Worm (Caenorhabditis elegans) whole organism, L4 larva: Measurements from ENCODE around the gene F53F1.2.
A peak's percentile ranks its signal among the peaks of the same experiment; 100 is the strongest.

Experiments used
- F44E2.7 ChIP-seq: fragments of 200-800 bp; sonication (Bioruptor generic); IDR thresholded peaks from 2 replicates; pipeline ENCODE4 v2.1.2; 2022; ENCODE audit warnings: missing genetic modification characterization, missing compliant biosample characterization
- T20F7.1 ChIP-seq: fragments of 200-800 bp; sonication (Bioruptor generic); optimal IDR thresholded peaks from 2 replicates; lab custom pipeline; 2018; ENCODE audit warnings: mild to moderate bottlenecking, missing genetic modification characterization, missing compliant biosample characterization
- Y48G9A.11 ChIP-seq: fragments of 200-800 bp; sonication (Bioruptor generic); IDR thresholded peaks from 2 replicates; pipeline ENCODE4 v1.3.6; 2022; ENCODE audit warnings: missing genetic modification reagents, missing genetic modification characterization, missing compliant biosample characterization
- aha-1 ChIP-seq: fragments of 150-350 bp; peaks from one replicate; lab custom pipeline; 2014; ENCODE audit warnings: missing biosample characterization, missing genetic modification characterization
- ceh-20 ChIP-seq: fragments of 200-800 bp; sonication (Bioruptor generic); IDR thresholded peaks from 2 replicates; pipeline ENCODE4 v1.3.6; 2022; ENCODE audit warnings: missing genetic modification reagents, missing genetic modification characterization, missing compliant biosample characterization
- ces-1 ChIP-seq: fragments of 150-350 bp; sonication (generic microtip); optimal IDR thresholded peaks from 4 replicates; lab custom pipeline; 2014; ENCODE audit warnings: missing biosample characterization, missing genetic modification reagents, missing genetic modification characterization
- ctbp-1 ChIP-seq: fragments of 200-800 bp; sonication (Bioruptor generic); IDR thresholded peaks from 2 replicates; pipeline ENCODE4 v1.3.6; 2022; ENCODE audit warnings: missing genetic modification reagents, missing genetic modification characterization, missing compliant biosample characterization
- daf-16 ChIP-seq, 3 experiments: sonication (generic microtip); optimal IDR thresholded peaks; 2 replicates each; lab custom pipeline; 2016 to 2017; ENCODE audit warnings: missing genetic modification characterization in 3 of 3, missing genetic modification reagents in 3 of 3, mild to moderate bottlenecking in 2 of 3, missing compliant biosample characterization in 2 of 3, missing biosample characterization in 1 of 3, moderate library complexity in 1 of 3
- dmd-6 ChIP-seq: fragments of 200-800 bp; sonication (Bioruptor generic); IDR thresholded peaks from 2 replicates; pipeline ENCODE4 v1.3.6; 2022; ENCODE audit warnings: missing genetic modification reagents, missing genetic modification characterization, missing compliant biosample characterization
- dve-1 ChIP-seq: sonication (generic microtip); optimal IDR thresholded peaks from 2 replicates; lab custom pipeline; 2017; ENCODE audit warnings: antibody characterized with exemption, mild to moderate bottlenecking, missing genetic modification characterization, missing compliant biosample characterization; ENCODE audit not compliant: insufficient read depth
- fkh-10 ChIP-seq: fragments of 150-350 bp; optimal IDR thresholded peaks from 2 replicates; lab custom pipeline; 2014; ENCODE audit warnings: missing biosample characterization, missing genetic modification reagents, missing genetic modification characterization
- gei-8 ChIP-seq: fragments of 200-800 bp; sonication (Bioruptor generic); optimal IDR thresholded peaks from 2 replicates; lab custom pipeline; 2018; ENCODE audit warnings: mild to moderate bottlenecking, missing genetic modification characterization, missing compliant biosample characterization
- hlh-11 ChIP-seq: fragments of 200-800 bp; sonication (Bioruptor generic); optimal IDR thresholded peaks from 2 replicates; lab custom pipeline; 2018; ENCODE audit warnings: mild to moderate bottlenecking, missing genetic modification characterization, missing compliant biosample characterization
- hlh-30 ChIP-seq: sonication (generic microtip); optimal IDR thresholded peaks from 2 replicates; lab custom pipeline; 2017; ENCODE audit warnings: antibody characterized with exemption, mild to moderate bottlenecking, missing genetic modification characterization, missing compliant biosample characterization; ENCODE audit not compliant: insufficient read depth
- lin-1 ChIP-seq: fragments of 200-800 bp; sonication (Bioruptor generic); IDR thresholded peaks from 2 replicates; pipeline ENCODE4 v1.3.6; 2022; ENCODE audit warnings: missing genetic modification reagents, missing genetic modification characterization, missing compliant biosample characterization
- lin-38 ChIP-seq: fragments of 200-800 bp; sonication (Bioruptor generic); IDR thresholded peaks from 2 replicates; pipeline ENCODE4 v1.3.6; 2022; ENCODE audit warnings: missing genetic modification reagents, missing genetic modification characterization, missing compliant biosample characterization
- lsy-2 ChIP-seq, 2 experiments: fragments of 150-350 bp in 1 of 2; sonication (generic microtip) in 1 of 2; optimal IDR thresholded peaks; 2 replicates each; lab custom pipeline; 2014 to 2017; ENCODE audit warnings: missing biosample characterization in 2 of 2, missing genetic modification characterization in 2 of 2
- madf-9 ChIP-seq: fragments of 200-800 bp; sonication (Bioruptor generic); conservative IDR thresholded peaks from 2 replicates; pipeline ENCODE4 v1.3.6; 2022; ENCODE audit warnings: missing genetic modification reagents, missing genetic modification characterization, missing compliant biosample characterization
- mdl-1 ChIP-seq, 2 experiments: fragments of 150-350 bp in 1 of 2; sonication (generic microtip) in 1 of 2; optimal IDR thresholded peaks; 2 replicates each; lab custom pipeline; 2014 to 2017; ENCODE audit warnings: missing biosample characterization in 2 of 2, missing genetic modification characterization in 2 of 2
- mep-1 ChIP-seq: fragments of 150-350 bp; sonication (generic microtip); optimal IDR thresholded peaks from 3 replicates; lab custom pipeline; 2014; ENCODE audit warnings: missing biosample characterization, missing genetic modification characterization
- mes-2 ChIP-seq: sonication (generic microtip); optimal IDR thresholded peaks from 2 replicates; lab custom pipeline; 2016; ENCODE audit warnings: missing genotype, mild to moderate bottlenecking, missing genetic modification characterization, missing compliant biosample characterization; ENCODE audit not compliant: poor library complexity, severe bottlenecking
- mxl-3 ChIP-seq: fragments of 200-800 bp; sonication (Bioruptor generic); optimal IDR thresholded peaks from 2 replicates; lab custom pipeline; 2018; ENCODE audit warnings: mild to moderate bottlenecking, missing genetic modification characterization, missing compliant biosample characterization
- nhr-237 ChIP-seq: sonication (generic microtip); optimal IDR thresholded peaks from 2 replicates; lab custom pipeline; 2017; ENCODE audit warnings: missing biosample characterization, missing genetic modification characterization
- nhr-25 ChIP-seq: sonication (generic microtip); optimal IDR thresholded peaks from 2 replicates; lab custom pipeline; 2017; ENCODE audit warnings: missing genetic modification characterization, mild to moderate bottlenecking, missing compliant biosample characterization, antibody characterized with exemption, moderate library complexity, borderline replicate concordance; ENCODE audit not compliant: insufficient read depth
- nhr-28 ChIP-seq: fragments of 150-350 bp; optimal IDR thresholded peaks from 2 replicates; lab custom pipeline; 2014; ENCODE audit warnings: missing biosample characterization, missing genetic modification characterization
- nhr-6 ChIP-seq: fragments of 150-350 bp; optimal IDR thresholded peaks from 2 replicates; lab custom pipeline; 2014; ENCODE audit warnings: missing biosample characterization, missing genetic modification characterization
- pha-4 ChIP-seq, 2 experiments: fragments of 150-350 bp in 1 of 2; fragments of 200-800 bp in 1 of 2; sonication (Bioruptor generic) in 1 of 2; IDR thresholded peaks in 1 of 2; optimal IDR thresholded peaks in 1 of 2; 2 replicates each; pipeline versions ENCODE4 v1.3.6 to Lab custom; 2014 to 2022; ENCODE audit warnings: missing genetic modification characterization in 2 of 2, missing genetic modification reagents in 2 of 2, missing biosample characterization in 1 of 2, missing compliant biosample characterization in 1 of 2
- php-3 ChIP-seq: fragments of 200-800 bp; sonication (Bioruptor generic); IDR thresholded peaks from 2 replicates; pipeline ENCODE4 v1.3.6; 2022; ENCODE audit warnings: missing genetic modification reagents, missing genetic modification characterization, missing compliant biosample characterization
- set-16 ChIP-seq: fragments of 200-800 bp; sonication (Bioruptor generic); IDR thresholded peaks from 2 replicates; pipeline ENCODE4 v1.3.6; 2022; ENCODE audit warnings: missing genetic modification reagents, missing genetic modification characterization, missing compliant biosample characterization
- snpc-1.2 ChIP-seq: fragments of 200-800 bp; sonication (Bioruptor generic); IDR thresholded peaks from 2 replicates; pipeline ENCODE4 v1.3.6; 2022; ENCODE audit warnings: missing genetic modification reagents, missing genetic modification characterization, missing compliant biosample characterization
- spr-1 ChIP-seq: sonication (generic microtip); optimal IDR thresholded peaks from 2 replicates; lab custom pipeline; 2016; ENCODE audit warnings: mild to moderate bottlenecking, missing genetic modification characterization, missing compliant biosample characterization
- tra-1 ChIP-seq: fragments of 200-800 bp; sonication (Bioruptor generic); IDR thresholded peaks from 2 replicates; pipeline ENCODE4 v1.3.6; 2022; ENCODE audit warnings: missing genetic modification reagents, missing genetic modification characterization, missing compliant biosample characterization
- unc-130 ChIP-seq: sonication (generic microtip); optimal IDR thresholded peaks from 2 replicates; lab custom pipeline; 2016; ENCODE audit warnings: missing genetic modification reagents, missing genetic modification characterization, missing compliant biosample characterization
- unc-62 ChIP-seq, 3 experiments: fragments of 150-350 bp in 1 of 3; sonication (generic microtip); optimal IDR thresholded peaks in 2 of 3; peaks in 1 of 3; 1 replicate in 1 of 3; 2 replicates in 2 of 3; lab custom pipeline; 2014 to 2017; ENCODE audit warnings: missing biosample characterization in 3 of 3, missing genetic modification characterization in 3 of 3, missing genetic modification reagents in 3 of 3, missing genotype in 1 of 3
- zip-2 ChIP-seq: fragments of 150-350 bp; optimal IDR thresholded peaks from 2 replicates; lab custom pipeline; 2014; ENCODE audit warnings: missing biosample characterization, missing genetic modification characterization

The F53F1.2 gene

ce11 chrV:13373643-13374042, 33.0 kb upstream of the F53F1.2 start (continued):
- TF ChIP-seq snpc-1.2: no peak
- no peak for TF ChIP-seq Y48G9A.11
- no peak for TF ChIP-seq ces-1 (GFP tag; lab: Kevin White, UChicago)
- peak; percentile 91 for TF ChIP-seq nhr-28
- TF ChIP-seq unc-130 (GFP tag; lab: Kevin White, UChicago): no peak
- peak in 1 of 2 experiments; percentile 34 for TF ChIP-seq daf-16 (GFP tag; optimal IDR thresholded peaks at IDR 0.05; lab: Kevin White, UChicago)
- peak; percentile 99 for TF ChIP-seq daf-16 (tag; optimal IDR thresholded peaks at IDR 0.05; lab: Kevin White, UChicago)
- TF ChIP-seq mep-1 (tag; lab: Kevin White, UChicago): peak; percentile 65
- TF ChIP-seq T20F7.1: peak; percentile 3
- peak; percentile 76; the same call in 1 of the 2 replicates for TF ChIP-seq lin-1 (GFP tag; lab: Robert Waterston, UW)
- peak in 1 of 2 experiments; percentile 26 for TF ChIP-seq lsy-2 (tag; optimal IDR thresholded peaks at IDR 0.05; lab: Kevin White, UChicago)
- no peak for TF ChIP-seq fkh-10 (GFP tag; lab: Kevin White, UChicago)
- peak in 1 of 2 experiments; percentile 47 for TF ChIP-seq mdl-1 (tag; optimal IDR thresholded peaks at IDR 0.05; lab: Kevin White, UChicago)

ce11 chrV:13374532-13374931, 32.1 kb upstream of the F53F1.2 start:
- peak; percentile 35; the same call in 1 of the 2 replicates for TF ChIP-seq dmd-6 (GFP tag; lab: Robert Waterston, UW)
- no peak for TF ChIP-seq php-3 (GFP tag; lab: Robert Waterston, UW)
- TF ChIP-seq daf-16 (GFP tag; optimal IDR thresholded peaks at IDR 0.05; lab: Kevin White, UChicago): no peak
- TF ChIP-seq daf-16 (tag; optimal IDR thresholded peaks at IDR 0.05; lab: Kevin White, UChicago): peak; percentile 3
- peak; percentile 87 for TF ChIP-seq set-16
- no peak for TF ChIP-seq unc-62 (GFP tag; optimal IDR thresholded peaks at IDR 0.05 in 1 of 2; lab: Kevin White, UChicago)
- TF ChIP-seq unc-62 (tag; optimal IDR thresholded peaks at IDR 0.05; lab: Kevin White, UChicago): no peak
- TF ChIP-seq F44E2.7 (GFP tag; lab: Robert Waterston, UW): 0 out of 2 replicates have a peak, but pooled peaks have one; percentile 28
- peak; percentile 41 for TF ChIP-seq mxl-3 (GFP tag; lab: Kevin White, UChicago)
- peak; percentile 68; the same call in 1 of the 2 replicates for TF ChIP-seq pha-4 (GFP tag; IDR thresholded peaks at IDR 0.05; lab: Robert Waterston, UW)
- no peak for TF ChIP-seq pha-4 (tag; optimal IDR thresholded peaks at IDR 0.05; lab: Kevin White, UChicago)
- TF ChIP-seq nhr-28: peak; percentile 53
- TF ChIP-seq ceh-20 (GFP tag; lab: Robert Waterston, UW): no peak
- peak; percentile 2 for TF ChIP-seq aha-1 (tag; lab: Kevin White, UChicago)
- TF ChIP-seq lin-38 (GFP tag; lab: Robert Waterston, UW): no peak
- TF ChIP-seq ces-1 (GFP tag; lab: Kevin White, UChicago): no peak
- peak; percentile 8 for TF ChIP-seq mep-1 (tag; lab: Kevin White, UChicago)
- peak; percentile 79 for TF ChIP-seq madf-9
- peak; percentile 70 for TF ChIP-seq dve-1 (tag; lab: Kevin White, UChicago)
- peak; percentile 30 for TF ChIP-seq nhr-237 (tag; lab: Kevin White, UChicago)
- peak; percentile 41 for TF ChIP-seq nhr-6
- TF ChIP-seq spr-1 (tag; lab: Kevin White, UChicago): no peak
- TF ChIP-seq ctbp-1: no peak
- TF ChIP-seq hlh-11 (tag; lab: Kevin White, UChicago): peak; percentile 74
- TF ChIP-seq mdl-1 (tag; optimal IDR thresholded peaks at IDR 0.05; lab: Kevin White, UChicago): peak in 1 of 2 experiments; percentile 20
- peak; percentile 83 for TF ChIP-seq nhr-25
- TF ChIP-seq gei-8 (GFP tag; lab: Kevin White, UChicago): no peak
- TF ChIP-seq hlh-30 (tag; lab: Kevin White, UChicago): peak; percentile 43
- 0 out of 2 replicates have a peak, but pooled peaks have one; percentile 55 for TF ChIP-seq tra-1 (GFP tag; lab: Robert Waterston, UW)
- TF ChIP-seq lsy-2 (tag; optimal IDR thresholded peaks at IDR 0.05; lab: Kevin White, UChicago): peak in 1 of 2 experiments; percentile 39

ce11 chrV:13375861-13376260, 30.8 kb upstream of the F53F1.2 start:
- peak; percentile 17 for TF ChIP-seq mep-1 (tag; lab: Kevin White, UChicago)
- TF ChIP-seq zip-2 (tag; lab: Kevin White, UChicago): no peak
- peak; percentile 18 for TF ChIP-seq mes-2
- TF ChIP-seq aha-1 (tag; lab: Kevin White, UChicago): peak; percentile 89
- peak; percentile 84 for TF ChIP-seq nhr-25
